Worm (Caenorhabditis elegans): ENCODE measurements around the gene mrps-22.

ce11 chrII:10594312-10594711, 11.9 kb downstream of the mrps-22 start:
- no peak for TF ChIP-seq ztf-11 (tag; optimal IDR thresholded peaks at IDR 0.05)
- no peak for TF ChIP-seq skn-1 (tag; optimal IDR thresholded peaks at IDR 0.05)
- TF ChIP-seq nhr-11 (tag; optimal IDR thresholded peaks at IDR 0.05): no peak
- TF ChIP-seq ceh-82 (tag; optimal IDR thresholded peaks at IDR 0.05): no peak
- TF ChIP-seq mes-2 (tag; optimal IDR thresholded peaks at IDR 0.05; ENCODE audit: poor library complexity, severe bottlenecking): no peak
- TF ChIP-seq pqm-1 (tag; optimal IDR thresholded peaks at IDR 0.05): no peak
- no peak for TF ChIP-seq fos-1 (tag; optimal IDR thresholded peaks at IDR 0.05)
- no peak for TF ChIP-seq nhr-6 (tag; optimal IDR thresholded peaks at IDR 0.05)
- no peak for TF ChIP-seq jun-1 (tag; optimal IDR thresholded peaks at IDR 0.05)
- no peak for TF ChIP-seq lin-15B (tag; optimal IDR thresholded peaks at IDR 0.05)
- no peak for TF ChIP-seq unc-62 (GFP tag; optimal IDR thresholded peaks at IDR 0.05 in 1 of 2)
- no peak for TF ChIP-seq unc-62 (tag; optimal IDR thresholded peaks at IDR 0.05)
- no peak for TF ChIP-seq nhr-76 (tag; optimal IDR thresholded peaks at IDR 0.05)
- no peak for TF ChIP-seq nhr-237 (tag; optimal IDR thresholded peaks at IDR 0.05)

All from whole organism, L4 larva.